Worm (Caenorhabditis elegans) whole organism, L2 larva: ENCODE measurements around the gene Y67H2A.10.

Experiments
- blmp-1 ChIP-seq: sonication (generic microtip); optimal IDR thresholded peaks from 2 replicates; lab custom pipeline; 2017; ENCODE audit warnings: missing genetic modification characterization, mild to moderate bottlenecking, missing compliant biosample characterization, antibody characterized with exemption, moderate library complexity; ENCODE audit not compliant: insufficient read depth
- lsy-2 ChIP-seq, 2 experiments: fragments of 150-350 bp in 1 of 2; sonication (generic microtip) in 1 of 2; optimal IDR thresholded peaks; 2 replicates each; lab custom pipeline; 2014 to 2017; ENCODE audit warnings: missing biosample characterization in 2 of 2, missing genetic modification characterization in 2 of 2
- nhr-10 ChIP-seq: sonication (generic microtip); optimal IDR thresholded peaks from 2 replicates; lab custom pipeline; 2017; ENCODE audit warnings: missing biosample characterization, missing genetic modification characterization
- nhr-21 ChIP-seq: fragments of 150-350 bp; optimal IDR thresholded peaks from 2 replicates; lab custom pipeline; 2014; ENCODE audit warnings: missing biosample characterization, missing genetic modification characterization
- unc-39 ChIP-seq: fragments of 150-350 bp; optimal IDR thresholded peaks from 2 replicates; lab custom pipeline; 2014; ENCODE audit warnings: missing biosample characterization, missing genetic modification characterization
- ztf-11 ChIP-seq: sonication (generic microtip); optimal IDR thresholded peaks from 2 replicates; lab custom pipeline; 2017; ENCODE audit warnings: missing biosample characterization, missing genetic modification characterization

ce11 chrIV:13261778-13262177 is 27.5 kb downstream of the Y67H2A.10 start:
- TF ChIP-seq nhr-21 (no peak), ztf-11 (tag; lab: Kevin White, UChicago) (no peak), lsy-2 (tag; optimal IDR thresholded peaks at IDR 0.05; lab: Kevin White, UChicago) (no peak), unc-39 (tag; lab: Kevin White, UChicago) (no peak), nhr-10 (no peak), blmp-1 (no peak)
